Fruit fly (Drosophila melanogaster): ENCODE results near the gene CG33093.

DNA sequence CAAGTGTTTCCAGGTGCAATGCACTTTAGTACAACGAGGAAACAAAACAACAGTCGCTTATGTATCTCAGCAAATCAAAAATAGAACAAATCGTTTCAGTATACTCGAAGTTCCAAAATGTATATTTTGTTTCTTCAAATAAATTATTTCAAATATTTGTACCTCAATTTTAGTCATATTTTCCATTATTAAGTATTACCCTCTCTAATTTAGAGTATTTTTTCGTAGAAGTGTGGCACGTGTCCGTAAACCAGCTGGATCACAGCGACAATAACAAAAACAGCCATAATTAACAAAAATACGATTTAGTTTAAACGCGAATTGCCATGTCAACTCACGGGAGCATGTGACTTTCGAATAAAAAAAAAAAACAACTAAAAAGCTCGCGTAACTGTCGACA is 13.0 kb downstream of the CG33093 start:
- TF ChIP-seq pan (optimal IDR thresholded peaks at IDR 0.05), result no peak
- no peak for TF ChIP-seq Dll (optimal IDR thresholded peaks at IDR 0.05)
- no peak for TF ChIP-seq psq (optimal IDR thresholded peaks at IDR 0.05)
- TF ChIP-seq EcR (GFP tag; optimal IDR thresholded peaks at IDR 0.05), result no peak
- no peak for TF ChIP-seq CG8478 (optimal IDR thresholded peaks at IDR 0.05)
- TF ChIP-seq usp (GFP tag; optimal IDR thresholded peaks at IDR 0.05), result no peak

Data from whole organism.